Fruit fly (Drosophila melanogaster): ENCODE measurements around the gene nyo.

nyo gene

dm6 chr3R:31588374-31588773, 45.5 kb downstream of the nyo start, which contains the start of gene CG1635 (continued):
- TF ChIP-seq CG15011 (GFP tag; optimal IDR thresholded peaks at IDR 0.05) (peak; percentile 99), sug (tag; optimal IDR thresholded peaks at IDR 0.05) (peak; percentile 99), Kr (GFP tag; optimal IDR thresholded peaks at IDR 0.05) (peak; percentile 67), pzg (GFP tag; optimal IDR thresholded peaks at IDR 0.05) (peak; percentile 40), Eip74EF (GFP tag; optimal IDR thresholded peaks at IDR 0.05) (peak in 1 of 2 experiments; percentile 98), CG5245 (GFP tag; optimal IDR thresholded peaks at IDR 0.05) (peak; percentile 97), cato (GFP tag; optimal IDR thresholded peaks at IDR 0.05; ENCODE audit: borderline replicate concordance) (peak; percentile 96), tio (GFP tag; optimal IDR thresholded peaks at IDR 0.05) (peak; percentile 96), BEAF-32 (GFP tag; optimal IDR thresholded peaks at IDR 0.05) (peak; percentile 32), Hand (GFP tag; optimal IDR thresholded peaks at IDR 0.05) (peak; percentile 99), D19B (GFP tag; optimal IDR thresholded peaks at IDR 0.05) (peak; percentile 96), Tbp (GFP tag; optimal IDR thresholded peaks at IDR 0.05) (no peak), tx (GFP tag; optimal IDR thresholded peaks at IDR 0.05) (peak; percentile 98), chif (GFP tag; optimal IDR thresholded peaks at IDR 0.05) (peak; percentile 98), CG5953 (GFP tag; IDR thresholded peaks at IDR 0.05) (peak; percentile 99), NFAT (GFP tag; IDR thresholded peaks at IDR 0.05) (peak; percentile 99), CG7963 (GFP tag; IDR thresholded peaks at IDR 0.05; ENCODE audit: partially characterized antibody) (peak; percentile 43; the same call in 1 of the 3 replicates), oc (tag; optimal IDR thresholded peaks at IDR 0.05) (peak; percentile 100), CG10959 (GFP tag; IDR thresholded peaks at IDR 0.05) (peak; percentile 96), gcm2 (GFP tag; optimal IDR thresholded peaks at IDR 0.05) (peak; percentile 97), run (tag; optimal IDR thresholded peaks at IDR 0.05) (peak; percentile 99), pan (optimal IDR thresholded peaks at IDR 0.05) (no peak), pan (GFP tag; optimal IDR thresholded peaks at IDR 0.05 in 1 of 2, IDR thresholded peaks at IDR 0.05 in 1 of 2) (peak in 1 of 2 experiments; percentile 100), usp (GFP tag; optimal IDR thresholded peaks at IDR 0.05) (no peak), CG30020 (tag; optimal IDR thresholded peaks at IDR 0.05) (peak; percentile 92), CG3995 (GFP tag; optimal IDR thresholded peaks at IDR 0.05) (peak; percentile 87), repo (GFP tag; optimal IDR thresholded peaks at IDR 0.05) (peak; percentile 90), CG12071 (GFP tag; optimal IDR thresholded peaks at IDR 0.05) (peak; percentile 99), CG6765 (GFP tag; optimal IDR thresholded peaks at IDR 0.05) (peak; percentile 100), org-1 (GFP tag; optimal IDR thresholded peaks at IDR 0.05) (peak; percentile 99), CG17568 (GFP tag; optimal IDR thresholded peaks at IDR 0.05) (peak; percentile 99), CG6654 (GFP tag; optimal IDR thresholded peaks at IDR 0.05) (peak; percentile 93), jumu (GFP tag; optimal IDR thresholded peaks at IDR 0.05) (peak; percentile 97), CG4424 (GFP tag; optimal IDR thresholded peaks at IDR 0.05) (peak; percentile 99), CG18619 (GFP tag; optimal IDR thresholded peaks at IDR 0.05) (peak; percentile 99), ara (GFP tag; IDR thresholded peaks at IDR 0.05) (peak; percentile 99), CG1603 (tag; optimal IDR thresholded peaks at IDR 0.05) (peak; percentile 97), cad (GFP tag; optimal IDR thresholded peaks at IDR 0.05) (no peak), CG16813 (GFP tag; IDR thresholded peaks at IDR 0.05; ENCODE audit: partially characterized antibody) (peak; percentile 51), Max (GFP tag; optimal IDR thresholded peaks at IDR 0.05) (peak; percentile 99), hb (GFP tag; IDR thresholded peaks at IDR 0.05; ENCODE audit: partially characterized antibody) (peak; percentile 54; the same call in 1 of the 3 replicates), Bdp1 (GFP tag; optimal IDR thresholded peaks at IDR 0.05) (peak; percentile 94), sima (GFP tag; optimal IDR thresholded peaks at IDR 0.05) (peak; percentile 70), CG2202 (tag; optimal IDR thresholded peaks at IDR 0.05) (peak; percentile 99), Lhr (GFP tag; optimal IDR thresholded peaks at IDR 0.05) (peak; percentile 97), CG14860 (GFP tag; IDR thresholded peaks at IDR 0.05; ENCODE audit: partially characterized antibody) (peak; percentile 58; the same call in 2 of the 3 replicates), CG16863 (GFP tag; optimal IDR thresholded peaks at IDR 0.05) (peak; percentile 98), CG32772 (GFP tag; IDR thresholded peaks at IDR 0.05) (peak; percentile 98), CG8290 (GFP tag; optimal IDR thresholded peaks at IDR 0.05) (peak; percentile 96), CG8290 (tag; optimal IDR thresholded peaks at IDR 0.05) (peak; percentile 95 to 99), CG12391 (tag; optimal IDR thresholded peaks at IDR 0.05) (peak; percentile 100)

All from whole organism, embryonic.